Worm (Caenorhabditis elegans) whole organism, L3 larva: ENCODE results near the gene C03B1.13.

Source experiments
- elt-3 ChIP-seq, 3 experiments: fragments of 150-350 bp in 1 of 3; sonication (generic microtip) in 2 of 3; optimal IDR thresholded peaks; 2 replicates in 2 of 3; 4 replicates in 1 of 3; lab custom pipeline; 2014 to 2017; ENCODE audit warnings: missing biosample characterization in 3 of 3, missing genetic modification characterization in 3 of 3
- jun-1 ChIP-seq: fragments of 150-350 bp; optimal IDR thresholded peaks from 2 replicates; lab custom pipeline; 2014; ENCODE audit warnings: missing biosample characterization, missing genetic modification reagents, missing genetic modification characterization
- nfya-1 ChIP-seq: sonication (generic microtip); optimal IDR thresholded peaks from 2 replicates; lab custom pipeline; 2017; ENCODE audit warnings: missing genetic modification characterization, mild to moderate bottlenecking, missing compliant biosample characterization, antibody characterized with exemption, moderate library complexity; ENCODE audit not compliant: insufficient read depth
- nhr-11 ChIP-seq: fragments of 150-350 bp; optimal IDR thresholded peaks from 2 replicates; lab custom pipeline; 2014; ENCODE audit warnings: missing biosample characterization, missing genetic modification characterization
- nhr-12 ChIP-seq: fragments of 150-350 bp; optimal IDR thresholded peaks from 2 replicates; lab custom pipeline; 2014; ENCODE audit warnings: missing biosample characterization, missing genetic modification characterization
- nhr-76 ChIP-seq: fragments of 150-350 bp; sonication (generic microtip); optimal IDR thresholded peaks from 5 replicates; lab custom pipeline; 2014; ENCODE audit warnings: missing biosample characterization, missing genetic modification characterization
- pqm-1 ChIP-seq: fragments of 150-350 bp; optimal IDR thresholded peaks from 2 replicates; lab custom pipeline; 2017; ENCODE audit warnings: missing biosample characterization, missing genetic modification characterization, inconsistent platforms
- unc-39 ChIP-seq: sonication (generic microtip); optimal IDR thresholded peaks from 4 replicates; lab custom pipeline; 2017; ENCODE audit warnings: missing biosample characterization, missing genetic modification characterization

DNA sequence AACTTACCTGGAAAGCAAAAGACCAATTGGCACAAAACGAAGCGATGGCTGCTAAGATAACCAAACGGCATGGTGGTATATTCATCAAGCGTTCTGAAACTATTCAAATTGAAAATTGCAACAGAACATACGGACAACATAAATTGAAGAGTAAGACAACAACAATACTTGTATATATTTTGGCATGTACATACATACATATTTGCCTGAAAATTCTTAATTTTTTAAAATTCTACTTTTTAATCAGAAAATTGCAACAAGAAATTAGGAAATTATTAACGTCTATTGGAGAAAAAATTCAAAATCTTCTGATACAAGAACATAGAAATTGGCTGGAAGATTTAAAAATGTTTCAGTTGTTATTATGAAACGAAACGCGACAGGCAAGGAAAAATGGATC lies at the start of gene C03B1.13:
- no peak for TF ChIP-seq elt-3 (tag; optimal IDR thresholded peaks at IDR 0.05; lab: Kevin White, UChicago)
- TF ChIP-seq pqm-1 = no peak
- no peak for TF ChIP-seq nfya-1 (tag; lab: Kevin White, UChicago)
- TF ChIP-seq nhr-12 (tag; lab: Kevin White, UChicago) = no peak
- no peak for TF ChIP-seq jun-1 (tag; lab: Kevin White, UChicago)
- no peak for TF ChIP-seq nhr-11 (tag; lab: Kevin White, UChicago)
- no peak for TF ChIP-seq unc-39 (tag; lab: Kevin White, UChicago)
- no peak for TF ChIP-seq nhr-76 (tag; lab: Kevin White, UChicago)
